Worm (Caenorhabditis elegans): ENCODE measurements around the gene T28B11.1.
A peak's percentile ranks its signal among the peaks of the same experiment; 100 is the strongest.

The T28B11.1 gene

DNA sequence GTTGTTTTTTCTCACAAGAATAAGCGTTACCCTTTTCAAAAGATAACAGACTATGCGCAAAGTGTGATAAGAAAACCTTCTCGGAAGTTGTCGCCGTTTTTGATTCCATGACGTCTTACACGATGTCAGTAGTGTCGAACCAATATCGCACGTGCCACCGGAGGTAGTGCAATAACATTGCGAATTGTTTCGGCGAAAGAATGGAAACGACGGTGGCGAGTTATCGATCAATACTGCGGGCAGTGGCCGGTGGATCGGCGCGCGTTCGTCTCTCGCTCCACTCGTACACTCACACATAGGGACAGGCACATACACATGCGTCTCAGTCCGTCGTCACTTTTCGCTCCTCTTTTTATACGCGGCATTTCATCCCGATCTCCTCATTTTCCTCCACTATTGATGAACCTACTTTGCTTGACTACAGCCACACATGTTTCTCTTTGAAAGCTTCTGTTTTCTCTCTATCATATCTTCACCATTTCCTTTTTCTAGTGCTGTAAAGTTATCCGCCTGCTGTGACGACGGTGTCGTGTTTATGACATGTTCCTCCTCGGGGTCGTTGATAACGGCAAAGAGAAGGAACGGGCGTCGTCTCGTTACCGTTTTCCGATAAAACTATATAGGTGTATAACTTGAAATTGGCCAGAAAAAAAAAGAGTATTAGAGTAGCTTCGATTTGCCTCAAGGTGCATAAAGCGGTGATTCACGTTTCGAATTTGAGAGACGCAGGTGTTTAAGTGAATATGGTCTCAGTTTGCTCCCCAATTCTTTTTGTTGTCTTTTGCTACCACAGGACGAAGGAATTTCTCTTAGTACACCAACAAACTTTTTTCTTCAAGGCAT lies 50.9 kb downstream of the T28B11.1 start (continued):
- TF ChIP-seq sem-4 (tag; optimal IDR thresholded peaks at IDR 0.05) (no peak), gmeb-1 (tag; optimal IDR thresholded peaks at IDR 0.05) (no peak), unc-39 (tag; optimal IDR thresholded peaks at IDR 0.05) (no peak), crh-2 (tag; optimal IDR thresholded peaks at IDR 0.05) (peak; percentile 12), elt-1 (tag; optimal IDR thresholded peaks at IDR 0.05) (no peak), ztf-11 (tag; optimal IDR thresholded peaks at IDR 0.05) (no peak), fos-1 (tag; optimal IDR thresholded peaks at IDR 0.05) (peak; percentile 64), nhr-237 (tag; optimal IDR thresholded peaks at IDR 0.05) (no peak), unc-62 (GFP tag; optimal IDR thresholded peaks at IDR 0.05) (no peak)

DNA sequence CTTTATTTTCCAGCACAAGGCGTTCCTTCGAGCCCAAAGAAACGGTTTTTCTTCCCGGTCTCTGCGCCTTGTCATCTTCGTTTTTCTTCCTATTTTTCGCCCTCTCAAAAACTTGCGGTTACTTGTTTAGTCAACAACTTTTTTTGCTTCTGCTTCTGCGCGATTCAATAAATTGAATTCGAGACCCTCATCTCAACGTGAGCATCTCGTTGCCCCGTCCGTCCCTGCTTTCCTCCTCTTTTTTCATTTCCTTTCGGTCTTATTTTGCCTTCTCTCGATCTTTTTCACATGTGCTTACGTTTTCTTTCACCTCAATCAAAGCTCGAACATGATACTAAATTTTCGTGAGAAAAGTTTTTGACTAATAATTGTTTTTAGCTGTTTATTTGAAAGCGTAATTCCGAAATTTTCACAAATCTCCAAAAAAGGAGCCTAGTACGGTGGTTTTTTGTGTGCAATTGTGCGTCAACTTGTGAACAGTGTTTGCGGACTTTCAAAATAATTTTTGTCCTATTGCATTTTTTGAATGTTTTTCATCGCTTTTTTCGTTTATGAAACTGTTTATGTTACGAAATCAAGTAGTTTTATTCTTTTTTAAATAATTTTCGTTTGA lies 52.1 kb downstream of the T28B11.1 start:
- TF ChIP-seq nhr-10 (tag; optimal IDR thresholded peaks at IDR 0.05), result no peak
- TF ChIP-seq elt-3 (tag; optimal IDR thresholded peaks at IDR 0.05), result no peak
- no peak for TF ChIP-seq lin-13 (GFP tag; optimal IDR thresholded peaks at IDR 0.05)
- no peak for TF ChIP-seq ztf-1 (GFP tag; conservative IDR thresholded peaks at IDR 0.05)
- peak; percentile 42 for TF ChIP-seq C34F6.9 (tag; optimal IDR thresholded peaks at IDR 0.05)
- no peak for TF ChIP-seq peb-1 (tag; optimal IDR thresholded peaks at IDR 0.05)
- TF ChIP-seq nhr-129 (tag; optimal IDR thresholded peaks at IDR 0.05), result peak; percentile 3
- peak in 1 of 2 experiments; percentile 73 for TF ChIP-seq lsy-2 (tag; optimal IDR thresholded peaks at IDR 0.05)
- peak; percentile 41 for TF ChIP-seq unc-55 (GFP tag; optimal IDR thresholded peaks at IDR 0.05)
- no peak for TF ChIP-seq unc-62 (GFP tag; optimal IDR thresholded peaks at IDR 0.05)
- no peak for TF ChIP-seq F13H6.1 (tag; optimal IDR thresholded peaks at IDR 0.05)

DNA sequence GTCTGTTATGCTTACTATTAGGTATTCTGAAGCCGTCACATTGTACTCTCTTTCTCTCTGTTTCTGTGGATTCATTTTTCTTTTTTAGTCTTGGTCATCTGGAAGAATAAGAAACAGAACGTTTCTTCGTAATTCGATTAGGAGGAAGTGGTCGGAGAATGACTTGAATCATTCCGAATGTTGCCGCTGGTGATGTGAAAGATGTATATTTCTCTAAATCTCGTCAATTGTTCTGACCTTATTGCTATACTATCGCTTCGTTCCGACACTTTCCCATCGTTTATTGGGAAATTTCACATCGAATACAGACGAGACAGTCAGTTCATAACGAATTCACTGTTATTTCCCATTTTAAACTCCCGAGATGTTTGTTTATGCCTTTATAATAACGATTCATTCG lies 53.1 kb downstream of the T28B11.1 start:
- TF ChIP-seq skn-1 (tag; optimal IDR thresholded peaks at IDR 0.05), result no peak
- peak; percentile 4 for TF ChIP-seq fos-1 (tag; optimal IDR thresholded peaks at IDR 0.05)
- TF ChIP-seq lsy-2 (tag; optimal IDR thresholded peaks at IDR 0.05), result peak in 1 of 2 experiments; percentile 6
- TF ChIP-seq gmeb-1 (tag; optimal IDR thresholded peaks at IDR 0.05), result no peak

DNA sequence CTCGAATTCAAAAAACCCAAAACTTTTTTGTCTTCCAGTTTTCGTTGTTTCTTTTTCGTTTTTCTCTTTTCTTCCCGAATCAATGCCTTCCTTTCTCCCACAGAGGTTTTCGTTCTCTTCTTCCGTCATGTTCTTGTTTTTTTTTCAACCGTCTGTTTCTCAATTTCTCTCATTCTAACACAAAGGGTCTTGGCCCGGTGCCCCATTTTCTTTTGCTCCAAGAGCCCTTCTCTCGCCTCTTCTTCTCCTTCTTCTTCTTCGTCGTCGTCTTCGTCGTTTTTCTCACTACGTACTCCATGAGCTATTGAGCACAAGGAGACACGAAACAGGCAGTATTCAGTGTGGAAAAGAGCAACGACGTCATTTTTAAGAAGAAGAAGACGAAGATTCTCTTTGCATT lies 54.8 kb downstream of the T28B11.1 start:
- no peak for TF ChIP-seq R02D3.7 (tag; optimal IDR thresholded peaks at IDR 0.05)
- TF ChIP-seq unc-39 (tag; optimal IDR thresholded peaks at IDR 0.05), result no peak
- TF ChIP-seq sem-4 (tag; optimal IDR thresholded peaks at IDR 0.05), result no peak
- TF ChIP-seq nhr-21 (tag; optimal IDR thresholded peaks at IDR 0.05), result no peak
- TF ChIP-seq blmp-1 (tag; optimal IDR thresholded peaks at IDR 0.05; ENCODE audit: insufficient read depth), result no peak
- TF ChIP-seq ceh-82 (tag; optimal IDR thresholded peaks at IDR 0.05), result no peak
- TF ChIP-seq nhr-6 (tag; optimal IDR thresholded peaks at IDR 0.05), result no peak
- no peak for TF ChIP-seq elt-3 (tag; optimal IDR thresholded peaks at IDR 0.05)
- no peak for TF ChIP-seq peb-1 (tag; optimal IDR thresholded peaks at IDR 0.05)
- no peak for TF ChIP-seq ztf-11 (tag; optimal IDR thresholded peaks at IDR 0.05)
- no peak for TF ChIP-seq dmd-4 (tag; optimal IDR thresholded peaks at IDR 0.05)
- TF ChIP-seq unc-62 (GFP tag; optimal IDR thresholded peaks at IDR 0.05), result no peak
- TF ChIP-seq gmeb-1 (tag; optimal IDR thresholded peaks at IDR 0.05), result no peak
- no peak for TF ChIP-seq aly-2 (tag; optimal IDR thresholded peaks at IDR 0.05)
- peak in 1 of 2 experiments; percentile 41 for TF ChIP-seq mdl-1 (tag; optimal IDR thresholded peaks at IDR 0.05)
- no peak for TF ChIP-seq ama-1 (optimal IDR thresholded peaks at IDR 0.05)
- TF ChIP-seq unc-55 (GFP tag; optimal IDR thresholded peaks at IDR 0.05), result peak; percentile 66
- TF ChIP-seq Y55F3AM.14 (GFP tag; optimal IDR thresholded peaks at IDR 0.05), result peak; percentile 60
- TF ChIP-seq nhr-23 (tag; optimal IDR thresholded peaks at IDR 0.05), result no peak
- TF ChIP-seq snpc-4 (tag; optimal IDR thresholded peaks at IDR 0.05), result no peak
- TF ChIP-seq sma-3 (GFP tag; optimal IDR thresholded peaks at IDR 0.05), result no peak
- TF ChIP-seq lsy-2 (tag; optimal IDR thresholded peaks at IDR 0.05), result peak in 1 of 2 experiments; percentile 52
- no peak for TF ChIP-seq nhr-10 (tag; optimal IDR thresholded peaks at IDR 0.05)
- TF ChIP-seq lin-11 (tag; optimal IDR thresholded peaks at IDR 0.05), result peak; percentile 15
- no peak for TF ChIP-seq fos-1 (tag; optimal IDR thresholded peaks at IDR 0.05)
- no peak for TF ChIP-seq ceh-16 (tag; optimal IDR thresholded peaks at IDR 0.05)
- TF ChIP-seq nhr-11 (tag; optimal IDR thresholded peaks at IDR 0.05), result no peak
- peak; percentile 64 for TF ChIP-seq F13H6.1 (tag; optimal IDR thresholded peaks at IDR 0.05)
- no peak for TF ChIP-seq mbf-1 (tag; optimal IDR thresholded peaks at IDR 0.05)
- no peak for TF ChIP-seq sma-9 (GFP tag; optimal IDR thresholded peaks at IDR 0.05)
- TF ChIP-seq sma-9 (tag; optimal IDR thresholded peaks at IDR 0.05), result no peak
- TF ChIP-seq nhr-77 (tag; optimal IDR thresholded peaks at IDR 0.05), result no peak
- TF ChIP-seq alr-1 (tag; optimal IDR thresholded peaks at IDR 0.05), result no peak
- peak; percentile 81 for TF ChIP-seq C34F6.9 (tag; optimal IDR thresholded peaks at IDR 0.05)
- TF ChIP-seq nhr-12 (tag; optimal IDR thresholded peaks at IDR 0.05), result no peak
- no peak for TF ChIP-seq elt-1 (tag; optimal IDR thresholded peaks at IDR 0.05)
- no peak for TF ChIP-seq nhr-25 (tag; optimal IDR thresholded peaks at IDR 0.05)
- no peak for TF ChIP-seq egl-27 (tag; optimal IDR thresholded peaks at IDR 0.05)
